Worm (Caenorhabditis elegans): ENCODE data around the gene npp-25.

npp-25 gene

ce11 chrIII:12934417-12934816 is 8.6 kb upstream of the npp-25 start, which contains the start of gene epg-3:
Gene epg-3, plus strand, starts transcription at chrIII:12934717.
- TF ChIP-seq php-3 (GFP tag; IDR thresholded peaks at IDR 0.05) (no peak), hlh-11 (tag; optimal IDR thresholded peaks at IDR 0.05) (no peak), R02D3.7 (tag; optimal IDR thresholded peaks at IDR 0.05) (no peak), unc-62 (GFP tag; optimal IDR thresholded peaks at IDR 0.05 in 1 of 2) (peak in 1 of 2 experiments; percentile 44), unc-62 (tag; optimal IDR thresholded peaks at IDR 0.05) (no peak), aha-1 (tag) (peak; percentile 72), nhr-76 (tag; optimal IDR thresholded peaks at IDR 0.05) (no peak)

ce11 chrIII:12932776-12933175 is 7.0 kb upstream of the npp-25 start:
- TF ChIP-seq unc-130 (GFP tag; optimal IDR thresholded peaks at IDR 0.05) (no peak), F10B5.3 (tag; optimal IDR thresholded peaks at IDR 0.05) (no peak), snpc-1.2 (GFP tag; IDR thresholded peaks at IDR 0.05) (no peak), daf-16 (GFP tag; optimal IDR thresholded peaks at IDR 0.05) (no peak), daf-16 (tag; optimal IDR thresholded peaks at IDR 0.05) (peak; percentile 23), nhr-41 (GFP tag; IDR thresholded peaks at IDR 0.05) (no peak), rbr-2 (tag; optimal IDR thresholded peaks at IDR 0.05) (no peak), lin-13 (GFP tag; optimal IDR thresholded peaks at IDR 0.05) (no peak), ceh-82 (tag; optimal IDR thresholded peaks at IDR 0.05) (no peak), php-3 (GFP tag; IDR thresholded peaks at IDR 0.05) (peak; percentile 66; the same call in 1 of the 2 replicates), ces-1 (GFP tag; optimal IDR thresholded peaks at IDR 0.05) (no peak), T20F7.1 (GFP tag; optimal IDR thresholded peaks at IDR 0.05) (no peak)

ce11 chrIII:12931786-12932427 is 6.1 kb upstream of the npp-25 start, which contains the start of gene rbm-7:
Gene rbm-7, minus strand, starts transcription at chrIII:12931867.
- TF ChIP-seq T20F7.1 (GFP tag; optimal IDR thresholded peaks at IDR 0.05) (no peak), zfp-2 (tag; optimal IDR thresholded peaks at IDR 0.05) (no peak), madf-9 (GFP tag; conservative IDR thresholded peaks at IDR 0.05) (no peak), ceh-28 (tag; optimal IDR thresholded peaks at IDR 0.05) (no peak), saeg-2 (GFP tag; IDR thresholded peaks at IDR 0.05) (no peak), ceh-32 (tag; optimal IDR thresholded peaks at IDR 0.05; ENCODE audit: poor library complexity) (no peak), ceh-82 (tag; optimal IDR thresholded peaks at IDR 0.05) (no peak), hmg-1.1 (GFP tag; IDR thresholded peaks at IDR 0.05) (peak; percentile 67), dmd-9 (GFP tag; IDR thresholded peaks at IDR 0.05) (no peak), egl-27 (tag; optimal IDR thresholded peaks at IDR 0.05) (no peak), lim-7 (GFP tag; IDR thresholded peaks at IDR 0.05) (no peak), snpc-4 (tag; optimal IDR thresholded peaks at IDR 0.05) (no peak), fkh-10 (GFP tag; optimal IDR thresholded peaks at IDR 0.05) (no peak), nhr-11 (tag; optimal IDR thresholded peaks at IDR 0.05) (peak; percentile 42), fos-1 (tag; optimal IDR thresholded peaks at IDR 0.05) (no peak), F37D6.2 (tag; optimal IDR thresholded peaks at IDR 0.05) (peak; percentile 30), vab-7 (GFP tag; IDR thresholded peaks at IDR 0.05) (no peak), mes-2 (tag; optimal IDR thresholded peaks at IDR 0.05; ENCODE audit: poor library complexity, severe bottlenecking) (peak; percentile 60), lin-13 (GFP tag; optimal IDR thresholded peaks at IDR 0.05) (peak; percentile 47), T26A8.4 (GFP tag; IDR thresholded peaks at IDR 0.05) (peak; percentile 79), nhr-111 (GFP tag; optimal IDR thresholded peaks at IDR 0.05) (no peak), nhr-102 (tag; optimal IDR thresholded peaks at IDR 0.05) (peak; percentile 48), tag-97 (GFP tag; IDR thresholded peaks at IDR 0.05) (no peak), F44E2.7 (GFP tag; IDR thresholded peaks at IDR 0.05) (no peak), daf-12 (tag; optimal IDR thresholded peaks at IDR 0.05) (no peak), dmd-8 (GFP tag; IDR thresholded peaks at IDR 0.05) (no peak), nhr-77 (tag; optimal IDR thresholded peaks at IDR 0.05) (peak; percentile 25), daf-16 (GFP tag; optimal IDR thresholded peaks at IDR 0.05) (no peak), daf-16 (tag; optimal IDR thresholded peaks at IDR 0.05) (no peak), set-16 (GFP tag; IDR thresholded peaks at IDR 0.05) (no peak), zag-1 (tag; optimal IDR thresholded peaks at IDR 0.05) (no peak), jun-1 (tag; optimal IDR thresholded peaks at IDR 0.05) (peak; percentile 53), unc-130 (GFP tag; optimal IDR thresholded peaks at IDR 0.05) (no peak), ceh-44 (GFP tag; IDR thresholded peaks at IDR 0.05) (no peak), nhr-48 (tag; optimal IDR thresholded peaks at IDR 0.05) (no peak), aly-2 (tag; optimal IDR thresholded peaks at IDR 0.05) (no peak), spr-3 (GFP tag; optimal IDR thresholded peaks at IDR 0.05) (peak; percentile 25)
